Worm (Caenorhabditis elegans): ENCODE results near the gene Y51H7C.10.

Gene Y51H7C.10

DNA sequence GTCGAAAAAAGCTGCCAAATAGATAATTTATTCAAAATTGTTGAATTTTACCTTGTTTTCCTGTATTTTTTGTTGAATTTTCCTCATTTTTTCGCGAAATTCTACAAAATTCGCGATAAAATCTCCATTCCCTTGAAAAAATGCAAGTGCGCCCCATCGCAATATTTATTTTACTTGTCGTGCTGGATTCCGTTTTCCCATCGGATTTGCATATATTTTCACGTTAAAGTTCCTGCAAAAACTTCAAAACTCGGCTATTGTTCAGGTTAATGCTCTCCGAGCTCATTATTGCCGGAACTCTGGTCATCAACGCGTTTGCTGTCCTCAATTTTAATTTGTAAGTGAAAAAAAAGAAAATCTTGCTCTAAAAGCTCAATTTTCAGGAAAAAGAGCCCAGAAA is 20.5 kb downstream of the Y51H7C.10 start, which contains the start of the genes Y51H7C.41 and cogc-4:
TSS of gene Y51H7C.41 (plus strand) at position 266 of the 400 bp plus-strand sequence.
TSS of gene cogc-4 (plus strand) at position 386 of the 400 bp plus-strand sequence.
- no peak for TF ChIP-seq spr-1 (tag; optimal IDR thresholded peaks at IDR 0.05)
- TF ChIP-seq duxl-1 (tag; optimal IDR thresholded peaks at IDR 0.05; ENCODE audit: poor library complexity): peak; percentile 9
- TF ChIP-seq lin-38 (GFP tag; IDR thresholded peaks at IDR 0.05): peak; percentile 55
- TF ChIP-seq lsy-2 (tag; optimal IDR thresholded peaks at IDR 0.05): peak in 1 of 2 experiments; percentile 30

DNA sequence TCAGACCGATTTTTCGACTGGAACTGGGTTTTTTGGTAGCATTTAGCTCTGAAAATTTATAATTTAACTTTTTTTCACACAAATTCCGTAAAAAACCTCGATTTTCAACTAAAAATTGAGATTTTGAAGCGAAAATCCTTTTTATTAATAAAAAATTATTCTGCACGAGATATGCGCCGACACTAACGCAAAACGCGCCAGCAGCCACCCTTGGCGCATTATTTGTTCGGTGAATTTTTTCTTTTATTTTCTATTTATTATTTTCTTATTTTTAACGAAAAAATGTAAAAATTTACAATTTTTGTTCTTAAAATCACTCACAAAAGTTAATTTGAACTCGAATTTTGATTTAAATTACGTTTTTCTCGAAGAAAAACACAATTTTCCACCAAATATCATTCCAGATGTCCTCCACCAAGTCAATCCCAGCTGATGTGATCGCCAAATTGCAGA is 21.4 kb downstream of the Y51H7C.10 start, which contains the start of gene Y51H7C.7:
TSS of gene Y51H7C.7 (plus strand) at position 403 of the 453 bp plus-strand sequence.
- TF ChIP-seq spr-1 (tag; optimal IDR thresholded peaks at IDR 0.05): peak; percentile 39
- no peak for TF ChIP-seq gei-8 (GFP tag; optimal IDR thresholded peaks at IDR 0.05)
- peak; percentile 50; the same call in 1 of the 2 replicates for TF ChIP-seq Y48G9A.11 (GFP tag; IDR thresholded peaks at IDR 0.05)
- TF ChIP-seq ztf-11 (tag; optimal IDR thresholded peaks at IDR 0.05): no peak
- TF ChIP-seq mes-2 (tag; optimal IDR thresholded peaks at IDR 0.05; ENCODE audit: poor library complexity, severe bottlenecking): peak; percentile 84
- no peak for TF ChIP-seq lin-1 (GFP tag; IDR thresholded peaks at IDR 0.05)
- TF ChIP-seq F49E8.2 (tag; optimal IDR thresholded peaks at IDR 0.05; ENCODE audit: borderline replicate concordance): peak; percentile 8
- TF ChIP-seq F10B5.3 (tag; optimal IDR thresholded peaks at IDR 0.05): no peak
- peak; percentile 51 for TF ChIP-seq rbr-2 (tag; optimal IDR thresholded peaks at IDR 0.05)
- peak; percentile 44 for TF ChIP-seq F37D6.2 (tag; optimal IDR thresholded peaks at IDR 0.05)
- TF ChIP-seq nhr-28 (tag; optimal IDR thresholded peaks at IDR 0.05): peak; percentile 28
- TF ChIP-seq aly-2 (tag; optimal IDR thresholded peaks at IDR 0.05): no peak
- peak; percentile 27; the same call in 1 of the 2 replicates for TF ChIP-seq dmd-6 (GFP tag; IDR thresholded peaks at IDR 0.05)
- peak; percentile 70 for TF ChIP-seq dpl-1 (GFP tag; optimal IDR thresholded peaks at IDR 0.05)
- no peak for TF ChIP-seq ceh-28 (tag; optimal IDR thresholded peaks at IDR 0.05)

- no peak for TF ChIP-seq tag-97 (GFP tag; IDR thresholded peaks at IDR 0.05)
- no peak for TF ChIP-seq nhr-25 (tag; optimal IDR thresholded peaks at IDR 0.05; ENCODE audit: borderline replicate concordance, insufficient read depth)
- TF ChIP-seq cey-2 (tag; optimal IDR thresholded peaks at IDR 0.05; ENCODE audit: borderline replicate concordance, insufficient read depth): no peak
- no peak for TF ChIP-seq F49E8.2 (tag; optimal IDR thresholded peaks at IDR 0.05; ENCODE audit: borderline replicate concordance)
- TF ChIP-seq nhr-10 (tag; optimal IDR thresholded peaks at IDR 0.05): no peak
- TF ChIP-seq daf-16 (GFP tag; optimal IDR thresholded peaks at IDR 0.05): no peak
- no peak for TF ChIP-seq daf-16 (tag; optimal IDR thresholded peaks at IDR 0.05)
- TF ChIP-seq set-16 (GFP tag; IDR thresholded peaks at IDR 0.05): no peak
- no peak for TF ChIP-seq vab-7 (GFP tag; IDR thresholded peaks at IDR 0.05)
- TF ChIP-seq F26F4.8 (GFP tag; conservative IDR thresholded peaks at IDR 0.05): no peak
- no peak for TF ChIP-seq F10B5.3 (tag; optimal IDR thresholded peaks at IDR 0.05)
- TF ChIP-seq D1046.2 (GFP tag; IDR thresholded peaks at IDR 0.05): no peak
- TF ChIP-seq nhr-237 (tag; optimal IDR thresholded peaks at IDR 0.05): no peak
Observed at ce11 chrII:1401474-1401873, 22.1 kb downstream of the Y51H7C.10 start, which contains the start of gene Y51H7C.8. TSS of gene Y51H7C.8 (plus strand) at chrII:1401774.

ce11 chrII:1400105-1400504 is 23.5 kb downstream of the Y51H7C.10 start, which contains the start of gene F54D12.1:
TSS of gene F54D12.1 (plus strand) at chrII:1400405.
- TF ChIP-seq fos-1 (tag; optimal IDR thresholded peaks at IDR 0.05) (no peak), daf-19 (GFP tag; conservative IDR thresholded peaks at IDR 0.05) (no peak), spr-1 (tag; optimal IDR thresholded peaks at IDR 0.05) (no peak)

ce11 chrII:1398396-1398795 is 25.2 kb downstream of the Y51H7C.10 start, which contains the start of gene F54D12.2:
TSS of gene F54D12.2 (plus strand) at chrII:1398696.
- TF ChIP-seq unc-62 (GFP tag; optimal IDR thresholded peaks at IDR 0.05 in 1 of 2) (no peak), unc-62 (tag; optimal IDR thresholded peaks at IDR 0.05) (no peak), mep-1 (tag; optimal IDR thresholded peaks at IDR 0.05) (no peak), zfp-3 (GFP tag; conservative IDR thresholded peaks at IDR 0.05) (no peak), nhr-76 (tag; optimal IDR thresholded peaks at IDR 0.05) (no peak), ZK546.5 (tag; optimal IDR thresholded peaks at IDR 0.05) (no peak), ctbp-1 (GFP tag; IDR thresholded peaks at IDR 0.05) (no peak), fkh-10 (GFP tag; optimal IDR thresholded peaks at IDR 0.05) (no peak), F44E2.7 (GFP tag; IDR thresholded peaks at IDR 0.05) (no peak), zag-1 (tag; optimal IDR thresholded peaks at IDR 0.05) (no peak), daf-19 (GFP tag; conservative IDR thresholded peaks at IDR 0.05) (no peak), zip-2 (tag; optimal IDR thresholded peaks at IDR 0.05) (no peak), D1046.2 (GFP tag; IDR thresholded peaks at IDR 0.05) (no peak), egl-27 (tag; optimal IDR thresholded peaks at IDR 0.05) (no peak)

All from whole organism, L4 larva.